Fruit fly (Drosophila melanogaster) whole organism, embryonic: ENCODE results near the gene Srpk79D.

ENCODE experiments used
- Blimp-1 ChIP-seq: fragments of 200-800 bp; sonication (Bioruptor generic); optimal IDR thresholded peaks from 3 replicates; lab custom pipeline; 2018; ENCODE audit warnings: missing biosample characterization, missing genetic modification characterization, mild to moderate bottlenecking, moderate library complexity, missing genetic modification reagents
- BtbVII ChIP-seq: fragments of 200-800 bp; sonication (Bioruptor generic); optimal IDR thresholded peaks from 3 replicates; lab custom pipeline; 2017; ENCODE audit warnings: missing biosample characterization, mild to moderate bottlenecking, missing genetic modification characterization
- CG10431 ChIP-seq: fragments of 200-800 bp; sonication (Bioruptor generic); optimal IDR thresholded peaks from 3 replicates; lab custom pipeline; 2018; ENCODE audit warnings: missing biosample characterization, mild to moderate bottlenecking, missing genetic modification characterization
- CG10543 ChIP-seq: fragments of 200-800 bp; sonication (Bioruptor generic); optimal IDR thresholded peaks from 3 replicates; lab custom pipeline; 2017; ENCODE audit warnings: missing biosample characterization, mild to moderate bottlenecking, missing genetic modification characterization, moderate library complexity
- CG10979 ChIP-seq: fragments of 200-800 bp; sonication (Bioruptor generic); optimal IDR thresholded peaks from 2 replicates; lab custom pipeline; 2018; ENCODE audit warnings: missing biosample characterization, mild to moderate bottlenecking, missing genetic modification characterization, moderate library complexity
- CG11695 ChIP-seq: fragments of 200-800 bp; sonication (Bioruptor generic); IDR thresholded peaks from 3 replicates; pipeline ENCODE4 v1.3.6; 2022; ENCODE audit warnings: missing biosample characterization, missing genetic modification characterization
- CG11723 ChIP-seq: fragments of 200-800 bp; sonication (Bioruptor generic); optimal IDR thresholded peaks from 2 replicates; lab custom pipeline; 2017; ENCODE audit warnings: missing biosample characterization, mild to moderate bottlenecking, missing genetic modification characterization
- CG1233 ChIP-seq: fragments of 200-800 bp; sonication (Bioruptor generic); optimal IDR thresholded peaks from 4 replicates; lab custom pipeline; 2018; ENCODE audit warnings: missing biosample characterization, mild to moderate bottlenecking, missing genetic modification characterization
- CG2712 ChIP-seq: fragments of 200-800 bp; optimal IDR thresholded peaks from 3 replicates; lab custom pipeline; 2019; ENCODE audit warnings: missing biosample characterization, mild to moderate bottlenecking, missing genetic modification characterization, moderate library complexity
- CG2889 ChIP-seq: fragments of 200-800 bp; sonication (Bioruptor generic); IDR thresholded peaks from 3 replicates; pipeline ENCODE4 v1.3.6; 2022; ENCODE audit warnings: missing biosample characterization, missing genetic modification characterization
- CG31388 ChIP-seq: fragments of 200-800 bp; sonication (Bioruptor generic); optimal IDR thresholded peaks from 2 replicates; lab custom pipeline; 2016; ENCODE audit warnings: missing biosample characterization, missing genetic modification characterization
- CG32772 ChIP-seq: fragments of 200-800 bp; sonication (Bioruptor generic); IDR thresholded peaks from 2 replicates; pipeline ENCODE4 v1.3.6; 2022; ENCODE audit warnings: missing biosample characterization, missing genetic modification characterization
- CG33213 ChIP-seq: fragments of 200-800 bp; sonication (Bioruptor generic); optimal IDR thresholded peaks from 3 replicates; lab custom pipeline; 2016; ENCODE audit warnings: missing biosample characterization, missing genetic modification characterization
- CG3407 ChIP-seq: fragments of 200-800 bp; sonication (Bioruptor generic); optimal IDR thresholded peaks from 2 replicates; lab custom pipeline; 2018; ENCODE audit warnings: missing biosample characterization, mild to moderate bottlenecking, missing genetic modification characterization
- CG4282 ChIP-seq: fragments of 200-800 bp; sonication (Bioruptor generic); optimal IDR thresholded peaks from 2 replicates; lab custom pipeline; 2016; ENCODE audit warnings: missing biosample characterization, missing genetic modification characterization
- CG4328 ChIP-seq: fragments of 200-800 bp; sonication (Bioruptor generic); optimal IDR thresholded peaks from 3 replicates; lab custom pipeline; 2017; ENCODE audit warnings: missing biosample characterization, missing genetic modification reagents, missing genetic modification characterization
- CG7745 ChIP-seq: fragments of 200-800 bp; sonication (Bioruptor generic); optimal IDR thresholded peaks from 2 replicates; lab custom pipeline; 2018; ENCODE audit warnings: missing biosample characterization, mild to moderate bottlenecking, missing genetic modification characterization, moderate library complexity
- CG8281 ChIP-seq: fragments of 200-800 bp; sonication (Bioruptor generic); optimal IDR thresholded peaks from 2 replicates; lab custom pipeline; 2018; ENCODE audit warnings: missing biosample characterization, mild to moderate bottlenecking, missing genetic modification characterization, moderate library complexity
- CG8290 ChIP-seq, 3 experiments: fragments of 200-800 bp; sonication (Bioruptor generic); optimal IDR thresholded peaks; 2 replicates each; lab custom pipeline; 2016 to 2019; ENCODE audit warnings: missing biosample characterization in 3 of 3, missing genetic modification characterization in 3 of 3, mild to moderate bottlenecking in 2 of 3, moderate library complexity in 1 of 3
- CG8765 ChIP-seq: fragments of 200-800 bp; sonication (Bioruptor generic); IDR thresholded peaks from 2 replicates; pipeline ENCODE4 v1.3.6; 2022; ENCODE audit warnings: missing biosample characterization, missing genetic modification characterization
- Dip2 ChIP-seq: fragments of 200-800 bp; sonication (Bioruptor generic); IDR thresholded peaks from 2 replicates; pipeline ENCODE4 v1.3.6; 2022; ENCODE audit warnings: missing biosample characterization, missing genetic modification characterization
- E2f1 ChIP-seq: fragments of 200-800 bp; sonication (Bioruptor generic); IDR thresholded peaks from 2 replicates; pipeline ENCODE4 v1.3.6; 2022; ENCODE audit warnings: missing biosample characterization, missing genetic modification characterization
- Fer1 ChIP-seq: fragments of 200-800 bp; sonication (Bioruptor generic); optimal IDR thresholded peaks from 2 replicates; lab custom pipeline; 2017; ENCODE audit warnings: missing biosample characterization, mild to moderate bottlenecking, missing genetic modification characterization
- Gug ChIP-seq: fragments of 200-800 bp; sonication (Bioruptor generic); IDR thresholded peaks from 4 replicates; pipeline ENCODE4 v1.3.6; 2022; ENCODE audit warnings: missing biosample characterization, missing genetic modification characterization
- H2.0 ChIP-seq: fragments of 200-800 bp; sonication (Bioruptor generic); IDR thresholded peaks from 2 replicates; pipeline ENCODE4 v1.3.6; 2022; ENCODE audit warnings: missing biosample characterization, missing genetic modification characterization
- HLH3B ChIP-seq: fragments of 200-800 bp; sonication (Bioruptor generic); IDR thresholded peaks from 2 replicates; pipeline ENCODE4 v1.3.6; 2022; ENCODE audit warnings: missing biosample characterization, missing genetic modification characterization
- HLHmδ ChIP-seq: fragments of 200-800 bp; sonication (Bioruptor generic); optimal IDR thresholded peaks from 2 replicates; lab custom pipeline; 2018; ENCODE audit warnings: missing biosample characterization, mild to moderate bottlenecking, missing genetic modification characterization, moderate library complexity
- Hand ChIP-seq: fragments of 200-800 bp; sonication (Bioruptor generic); optimal IDR thresholded peaks from 2 replicates; lab custom pipeline; 2017; ENCODE audit warnings: mild to moderate bottlenecking, missing biosample characterization, missing genetic modification reagents, missing genetic modification characterization
- Neu2 ChIP-seq: fragments of 200-800 bp; sonication (Bioruptor generic); optimal IDR thresholded peaks from 3 replicates; lab custom pipeline; 2016; ENCODE audit warnings: missing biosample characterization, missing genetic modification characterization, borderline replicate concordance
- Sry-β ChIP-seq: fragments of 200-800 bp; sonication (Bioruptor generic); optimal IDR thresholded peaks from 2 replicates; lab custom pipeline; 2018; ENCODE audit warnings: missing biosample characterization, mild to moderate bottlenecking, missing genetic modification characterization, moderate library complexity
- TFAM ChIP-seq: fragments of 200-800 bp; sonication (Bioruptor generic); optimal IDR thresholded peaks from 2 replicates; lab custom pipeline; 2017; ENCODE audit warnings: missing biosample characterization, missing genetic modification characterization, inconsistent platforms
- Taf1 ChIP-seq: fragments of 200-800 bp; sonication (Bioruptor generic); IDR thresholded peaks from 2 replicates; pipeline ENCODE4 v1.3.6; 2022; ENCODE audit warnings: missing biosample characterization, missing genetic modification characterization
- az2 ChIP-seq: fragments of 200-800 bp; sonication (Bioruptor generic); optimal IDR thresholded peaks from 3 replicates; lab custom pipeline; 2016; ENCODE audit warnings: missing biosample characterization, missing genetic modification characterization
- cato ChIP-seq: fragments of 200-800 bp; sonication (Bioruptor generic); optimal IDR thresholded peaks from 2 replicates; lab custom pipeline; 2016; ENCODE audit warnings: missing biosample characterization, missing genetic modification characterization, borderline replicate concordance
- chn ChIP-seq: fragments of 200-800 bp; sonication (Bioruptor generic); optimal IDR thresholded peaks from 2 replicates; lab custom pipeline; 2016; ENCODE audit warnings: missing biosample characterization, missing genetic modification characterization
- dpn ChIP-seq, 2 experiments: fragments of 200-800 bp; sonication (Bioruptor generic); optimal IDR thresholded peaks; 3 replicates each; lab custom pipeline; 2016; ENCODE audit warnings: missing biosample characterization in 2 of 2, missing genetic modification characterization in 2 of 2
- emc ChIP-seq: fragments of 200-800 bp; sonication (Bioruptor generic); optimal IDR thresholded peaks from 2 replicates; lab custom pipeline; 2016; ENCODE audit warnings: missing biosample characterization, missing genetic modification characterization
- gcm ChIP-seq: fragments of 200-800 bp; sonication (Bioruptor generic); optimal IDR thresholded peaks from 2 replicates; lab custom pipeline; 2019; ENCODE audit warnings: missing biosample characterization, mild to moderate bottlenecking, missing genetic modification characterization, moderate library complexity
- inv ChIP-seq: fragments of 200-800 bp; sonication (Bioruptor generic); IDR thresholded peaks from 2 replicates; pipeline ENCODE4 v1.3.6; 2022; ENCODE audit warnings: missing biosample characterization, missing genetic modification characterization; ENCODE audit not compliant: partially characterized antibody
- kah ChIP-seq: fragments of 200-800 bp; sonication (Bioruptor generic); optimal IDR thresholded peaks from 2 replicates; lab custom pipeline; 2018; ENCODE audit warnings: missing biosample characterization, mild to moderate bottlenecking, missing genetic modification characterization
- kay ChIP-seq: fragments of 200-800 bp; sonication (Bioruptor generic); optimal IDR thresholded peaks from 2 replicates; lab custom pipeline; 2016; ENCODE audit warnings: missing biosample characterization, missing genetic modification characterization
- kni ChIP-seq: fragments of 200-800 bp; sonication (Bioruptor generic); optimal IDR thresholded peaks from 3 replicates; lab custom pipeline; 2017; ENCODE audit warnings: mild to moderate bottlenecking, missing biosample characterization, missing genetic modification reagents, missing genetic modification characterization
- nmo ChIP-seq: fragments of 200-800 bp; sonication (Bioruptor generic); optimal IDR thresholded peaks from 2 replicates; lab custom pipeline; 2018; ENCODE audit warnings: missing biosample characterization, mild to moderate bottlenecking, missing genetic modification characterization, moderate library complexity
- pros ChIP-seq: fragments of 200-800 bp; sonication (Bioruptor generic); optimal IDR thresholded peaks from 3 replicates; lab custom pipeline; 2019; ENCODE audit warnings: missing biosample characterization, mild to moderate bottlenecking, missing genetic modification characterization, moderate library complexity
- tna ChIP-seq: fragments of 200-800 bp; sonication (Bioruptor generic); IDR thresholded peaks from 2 replicates; pipeline ENCODE4 v1.3.6; 2022; ENCODE audit warnings: missing biosample characterization, missing genetic modification characterization; ENCODE audit not compliant: partially characterized antibody
- trem ChIP-seq: fragments of 200-800 bp; optimal IDR thresholded peaks from 3 replicates; lab custom pipeline; 2019; ENCODE audit warnings: missing biosample characterization, mild to moderate bottlenecking, missing genetic modification characterization, moderate library complexity
- vfl ChIP-seq: fragments of 200-800 bp; sonication (Bioruptor generic); optimal IDR thresholded peaks from 2 replicates; lab custom pipeline; 2016; ENCODE audit warnings: missing biosample characterization, missing genetic modification characterization
- z ChIP-seq: fragments of 200-800 bp; sonication (Bioruptor generic); IDR thresholded peaks from 3 replicates; pipeline ENCODE4 v1.3.6; 2022; ENCODE audit warnings: missing biosample characterization, missing genetic modification characterization
- zfh1 ChIP-seq: fragments of 200-800 bp; sonication (Bioruptor generic); IDR thresholded peaks from 3 replicates; pipeline ENCODE4 v1.3.6; 2022; ENCODE audit warnings: missing biosample characterization, missing genetic modification characterization

Srpk79D gene

dm6 chr3L:22262797-22263423 is 10.9 kb upstream of the Srpk79D start, which contains the start of the genes Rich and Ddx1 (continued):
- TF ChIP-seq Neu2, result no peak
- TF ChIP-seq Fer1 (GFP tag; lab: Kevin White, UChicago), result no peak
- TF ChIP-seq CG8290 (GFP tag; optimal IDR thresholded peaks at IDR 0.05; lab: Kevin White, UChicago), result peak; percentile 51
- peak; percentile 58 to 70 for TF ChIP-seq CG8290 (tag; optimal IDR thresholded peaks at IDR 0.05; lab: Kevin White, UChicago)
- TF ChIP-seq Hand, result no peak
- peak; percentile 44 for TF ChIP-seq az2 (GFP tag; lab: Kevin White, UChicago)
- peak; percentile 38 for TF ChIP-seq chn (GFP tag; lab: Kevin White, UChicago)
- no peak for TF ChIP-seq CG8281
- TF ChIP-seq dpn (GFP tag; optimal IDR thresholded peaks at IDR 0.05; lab: Kevin White, UChicago), result peak; percentile 43 to 52
- peak; percentile 66 for TF ChIP-seq CG2712
- no peak for TF ChIP-seq Taf1
- no peak for TF ChIP-seq CG2889 (GFP tag; lab: Robert Waterston, UW)
- TF ChIP-seq CG1233 (GFP tag; lab: Kevin White, UChicago), result peak; percentile 49
- no peak for TF ChIP-seq tna (GFP tag; lab: Robert Waterston, UW)
- TF ChIP-seq kni (GFP tag; lab: Kevin White, UChicago), result peak; percentile 90
- no peak for TF ChIP-seq Blimp-1 (GFP tag; lab: Kevin White, UChicago)
- no peak; the same call in 1 of the 2 replicates for TF ChIP-seq CG8765
- no peak for TF ChIP-seq z (GFP tag; lab: Robert Waterston, UW)
- TF ChIP-seq CG31388, result no peak
- TF ChIP-seq CG11723, result peak; percentile 15
- 0 out of 2 replicates have a peak, but pooled peaks have one; percentile 13 for TF ChIP-seq CG32772 (GFP tag; lab: Robert Waterston, UW)
- peak; percentile 73 for TF ChIP-seq nmo
- no peak for TF ChIP-seq TFAM (GFP tag; lab: Kevin White, UChicago)
- no peak; the same call in 2 of the 3 replicates for TF ChIP-seq zfh1 (GFP tag; lab: Robert Waterston, UW)
- TF ChIP-seq BtbVII (GFP tag; lab: Kevin White, UChicago), result peak; percentile 41
- TF ChIP-seq H2.0 (GFP tag; lab: Robert Waterston, UW), result no peak
- TF ChIP-seq CG4282, result no peak
- peak; percentile 2 for TF ChIP-seq trem (tag; lab: Kevin White, UChicago)
- no peak for TF ChIP-seq HLH3B (GFP tag; lab: Robert Waterston, UW)
- no peak for TF ChIP-seq E2f1 (GFP tag; lab: Robert Waterston, UW)
- TF ChIP-seq CG33213 (GFP tag; lab: Kevin White, UChicago), result no peak
- no peak for TF ChIP-seq CG3407 (GFP tag; lab: Kevin White, UChicago)
- no peak for TF ChIP-seq CG11695 (GFP tag; lab: Robert Waterston, UW)
- peak; percentile 56 for TF ChIP-seq CG10543 (GFP tag; lab: Kevin White, UChicago)
- TF ChIP-seq CG10979 (tag; lab: Kevin White, UChicago), result peak; percentile 32
- peak; percentile 61 for TF ChIP-seq vfl (GFP tag; lab: Kevin White, UChicago)
- TF ChIP-seq CG7745, result no peak
- TF ChIP-seq Gug, result no peak
- peak; percentile 15 for TF ChIP-seq cato (GFP tag; lab: Kevin White, UChicago)
- TF ChIP-seq kay (GFP tag; lab: Kevin White, UChicago), result no peak
- TF ChIP-seq pros (GFP tag; lab: Kevin White, UChicago), result no peak
- no peak for TF ChIP-seq emc
- no peak for TF ChIP-seq gcm (GFP tag; lab: Kevin White, UChicago)
- no peak for TF ChIP-seq inv (GFP tag; lab: Robert Waterston, UW)
- peak; percentile 3 for TF ChIP-seq CG4328 (GFP tag; lab: Kevin White, UChicago)
- TF ChIP-seq Dip2 (GFP tag; lab: Robert Waterston, UW), result no peak
- no peak for TF ChIP-seq HLHmδ (GFP tag; lab: Kevin White, UChicago)
- TF ChIP-seq kah (GFP tag; lab: Kevin White, UChicago), result peak; percentile 37
- peak; percentile 97 for TF ChIP-seq Sry-β
- peak; percentile 18 for TF ChIP-seq CG10431 (GFP tag; lab: Kevin White, UChicago)
